Fruit fly (Drosophila melanogaster) whole organism, embryonic: ENCODE data around the gene Cyt-c1L.
A peak's percentile ranks its signal among the peaks of the same experiment; 100 is the strongest.

Source experiments
- BtbVII ChIP-seq: fragments of 200-800 bp; sonication (Bioruptor generic); optimal IDR thresholded peaks from 3 replicates; lab custom pipeline; 2017; ENCODE audit warnings: missing biosample characterization, mild to moderate bottlenecking, missing genetic modification characterization
- CG10654 ChIP-seq: fragments of 200-800 bp; sonication (Bioruptor generic); optimal IDR thresholded peaks from 2 replicates; lab custom pipeline; 2016; ENCODE audit warnings: missing biosample characterization, missing genetic modification characterization
- CG11398 ChIP-seq: fragments of 200-800 bp; sonication (Bioruptor generic); optimal IDR thresholded peaks from 2 replicates; lab custom pipeline; 2016; ENCODE audit warnings: missing biosample characterization, missing genetic modification characterization
- CG11456 ChIP-seq: fragments of 200-800 bp; sonication (Bioruptor generic); IDR thresholded peaks from 3 replicates; pipeline ENCODE4 v1.3.6; 2022; ENCODE audit warnings: missing biosample characterization, missing genetic modification characterization
- CG11723 ChIP-seq: fragments of 200-800 bp; sonication (Bioruptor generic); optimal IDR thresholded peaks from 2 replicates; lab custom pipeline; 2017; ENCODE audit warnings: missing biosample characterization, mild to moderate bottlenecking, missing genetic modification characterization
- CG12104 ChIP-seq: fragments of 200-800 bp; sonication (Bioruptor generic); optimal IDR thresholded peaks from 3 replicates; lab custom pipeline; 2016; ENCODE audit warnings: missing biosample characterization, missing genetic modification characterization
- CG12659 ChIP-seq: fragments of 200-800 bp; sonication (Bioruptor generic); optimal IDR thresholded peaks from 3 replicates; lab custom pipeline; 2017; ENCODE audit warnings: mild to moderate bottlenecking, missing biosample characterization, missing genetic modification reagents, missing genetic modification characterization
- CG13894 ChIP-seq: fragments of 200-800 bp; sonication (Bioruptor generic); optimal IDR thresholded peaks from 3 replicates; lab custom pipeline; 2018; ENCODE audit warnings: missing biosample characterization, mild to moderate bottlenecking, missing genetic modification characterization, moderate library complexity
- CG14965 ChIP-seq: fragments of 200-800 bp; sonication (Bioruptor generic); optimal IDR thresholded peaks from 2 replicates; lab custom pipeline; 2016; ENCODE audit warnings: missing biosample characterization, missing genetic modification characterization, borderline replicate concordance
- CG15073 ChIP-seq: fragments of 200-800 bp; sonication (Bioruptor generic); optimal IDR thresholded peaks from 2 replicates; lab custom pipeline; 2016; ENCODE audit warnings: missing biosample characterization, missing genetic modification characterization
- CG1603 ChIP-seq: fragments of 200-800 bp; sonication (Bioruptor generic); optimal IDR thresholded peaks from 2 replicates; lab custom pipeline; 2019; ENCODE audit warnings: missing biosample characterization, mild to moderate bottlenecking, missing genetic modification characterization, moderate library complexity
- CG1647 ChIP-seq: fragments of 200-800 bp; sonication (Bioruptor generic); optimal IDR thresholded peaks from 3 replicates; lab custom pipeline; 2016; ENCODE audit warnings: missing biosample characterization, missing genetic modification characterization
- CG16815 ChIP-seq: fragments of 200-800 bp; sonication (Bioruptor generic); optimal IDR thresholded peaks from 3 replicates; lab custom pipeline; 2017; ENCODE audit warnings: missing biosample characterization, mild to moderate bottlenecking, missing genetic modification characterization
- CG2129 ChIP-seq: fragments of 200-800 bp; sonication (Bioruptor generic); IDR thresholded peaks from 2 replicates; pipeline ENCODE4 v1.3.6; 2022; ENCODE audit warnings: missing biosample characterization, missing genetic modification characterization; ENCODE audit not compliant: partially characterized antibody
- CG2889 ChIP-seq: fragments of 200-800 bp; sonication (Bioruptor generic); IDR thresholded peaks from 3 replicates; pipeline ENCODE4 v1.3.6; 2022; ENCODE audit warnings: missing biosample characterization, missing genetic modification characterization
- CG32532 ChIP-seq: fragments of 200-800 bp; sonication (Bioruptor generic); IDR thresholded peaks from 2 replicates; pipeline ENCODE4 v1.3.6; 2022; ENCODE audit warnings: missing biosample characterization, missing genetic modification characterization
- CG34224 ChIP-seq: fragments of 200-800 bp; sonication (Bioruptor generic); IDR thresholded peaks from 3 replicates; pipeline ENCODE4 v1.3.6; 2022; ENCODE audit warnings: missing biosample characterization, missing genetic modification characterization; ENCODE audit not compliant: partially characterized antibody
- CG34376 ChIP-seq: fragments of 200-800 bp; sonication (Bioruptor generic); optimal IDR thresholded peaks from 2 replicates; lab custom pipeline; 2018; ENCODE audit warnings: missing biosample characterization, mild to moderate bottlenecking, missing genetic modification characterization
- CG4820 ChIP-seq: fragments of 200-800 bp; sonication (Bioruptor generic); optimal IDR thresholded peaks from 3 replicates; lab custom pipeline; 2016; ENCODE audit warnings: missing biosample characterization, missing genetic modification characterization
- CG5953 ChIP-seq: fragments of 200-800 bp; sonication (Bioruptor generic); IDR thresholded peaks from 2 replicates; pipeline ENCODE4 v1.3.6; 2022; ENCODE audit warnings: missing biosample characterization, missing genetic modification characterization
- CG6175 ChIP-seq: fragments of 200-800 bp; sonication (Bioruptor generic); IDR thresholded peaks from 3 replicates; pipeline ENCODE4 v1.3.6; 2022; ENCODE audit warnings: missing biosample characterization, missing genetic modification characterization
- CG7928 ChIP-seq: fragments of 200-800 bp; sonication (Bioruptor generic); optimal IDR thresholded peaks from 2 replicates; lab custom pipeline; 2017; ENCODE audit warnings: missing biosample characterization, mild to moderate bottlenecking, missing genetic modification characterization
- CG8290 ChIP-seq, 3 experiments: fragments of 200-800 bp; sonication (Bioruptor generic); optimal IDR thresholded peaks; 2 replicates each; lab custom pipeline; 2016 to 2019; ENCODE audit warnings: missing biosample characterization in 3 of 3, missing genetic modification characterization in 3 of 3, mild to moderate bottlenecking in 2 of 3, moderate library complexity in 1 of 3
- CG8478 ChIP-seq: fragments of >200 bp; optimal IDR thresholded peaks from 2 replicates; lab custom pipeline; 2018
- CG9817 ChIP-seq: fragments of 200-800 bp; sonication (Bioruptor generic); optimal IDR thresholded peaks from 2 replicates; lab custom pipeline; 2018; ENCODE audit warnings: missing biosample characterization, mild to moderate bottlenecking, missing genetic modification characterization, moderate library complexity
- Dek ChIP-seq: fragments of 200-800 bp; sonication (Bioruptor generic); optimal IDR thresholded peaks from 3 replicates; lab custom pipeline; 2019; ENCODE audit warnings: missing biosample characterization, mild to moderate bottlenecking, missing genetic modification characterization, moderate library complexity
- Dp ChIP-seq: fragments of 200-800 bp; sonication (Bioruptor generic); optimal IDR thresholded peaks from 2 replicates; lab custom pipeline; 2018; ENCODE audit warnings: missing biosample characterization, mild to moderate bottlenecking, missing genetic modification characterization, moderate library complexity
- Fer3 ChIP-seq: fragments of 200-800 bp; sonication (Bioruptor generic); optimal IDR thresholded peaks from 2 replicates; lab custom pipeline; 2018; ENCODE audit warnings: missing biosample characterization, mild to moderate bottlenecking, missing genetic modification characterization, moderate library complexity
- Hr39 ChIP-seq: fragments of >200 bp; optimal IDR thresholded peaks from 2 replicates; lab custom pipeline; 2017
- Oli ChIP-seq: fragments of 200-800 bp; sonication (Bioruptor generic); optimal IDR thresholded peaks from 2 replicates; lab custom pipeline; 2018; ENCODE audit warnings: missing biosample characterization, mild to moderate bottlenecking, missing genetic modification characterization, moderate library complexity
- Side ChIP-seq: fragments of 200-800 bp; sonication (Bioruptor generic); optimal IDR thresholded peaks from 2 replicates; lab custom pipeline; 2016; ENCODE audit warnings: missing biosample characterization, missing genetic modification characterization
- TFAM ChIP-seq: fragments of 200-800 bp; sonication (Bioruptor generic); optimal IDR thresholded peaks from 2 replicates; lab custom pipeline; 2017; ENCODE audit warnings: missing biosample characterization, missing genetic modification characterization, inconsistent platforms
- Xrp1 ChIP-seq: fragments of 200-800 bp; sonication (Bioruptor generic); IDR thresholded peaks from 2 replicates; pipeline ENCODE4 v1.3.6; 2022; ENCODE audit warnings: missing biosample characterization, missing genetic modification characterization
- ash1 ChIP-seq: fragments of 200-800 bp; sonication (Bioruptor generic); optimal IDR thresholded peaks from 2 replicates; lab custom pipeline; 2018; ENCODE audit warnings: missing biosample characterization, mild to moderate bottlenecking, missing genetic modification characterization
- chif ChIP-seq, 2 experiments: fragments of 200-800 bp; sonication (Bioruptor generic); optimal IDR thresholded peaks; 3 replicates each; lab custom pipeline; 2016; ENCODE audit warnings: missing biosample characterization in 2 of 2, missing genetic modification characterization in 2 of 2
- crol ChIP-seq: fragments of 200-800 bp; sonication (Bioruptor generic); IDR thresholded peaks from 2 replicates; pipeline ENCODE4 v1.3.6; 2022; ENCODE audit warnings: missing biosample characterization, missing genetic modification characterization
- dysf ChIP-seq: fragments of 200-800 bp; sonication (Bioruptor generic); IDR thresholded peaks from 3 replicates; pipeline ENCODE4 v1.3.6; 2022; ENCODE audit warnings: missing biosample characterization, missing genetic modification characterization
- ems ChIP-seq: fragments of 200-800 bp; sonication (Bioruptor generic); optimal IDR thresholded peaks from 3 replicates; lab custom pipeline; 2016; ENCODE audit warnings: missing biosample characterization, missing genetic modification characterization
- exex ChIP-seq: fragments of 200-800 bp; sonication (Bioruptor generic); optimal IDR thresholded peaks from 4 replicates; lab custom pipeline; 2018; ENCODE audit warnings: missing biosample characterization, mild to moderate bottlenecking, missing genetic modification characterization, moderate library complexity
- eyg ChIP-seq: fragments of 200-800 bp; sonication (Bioruptor generic); optimal IDR thresholded peaks from 3 replicates; lab custom pipeline; 2016; ENCODE audit warnings: missing biosample characterization, missing genetic modification characterization
- fd64A ChIP-seq: fragments of 200-800 bp; sonication (Bioruptor generic); optimal IDR thresholded peaks from 3 replicates; lab custom pipeline; 2018; ENCODE audit warnings: missing biosample characterization, mild to moderate bottlenecking, missing genetic modification characterization
- gsb ChIP-seq: fragments of 200-800 bp; sonication (Bioruptor generic); IDR thresholded peaks from 2 replicates; pipeline ENCODE4 v1.3.6; 2022; ENCODE audit warnings: missing biosample characterization, missing genetic modification characterization
- gsb-n ChIP-seq: fragments of 200-800 bp; sonication (Bioruptor generic); optimal IDR thresholded peaks from 3 replicates; lab custom pipeline; 2018; ENCODE audit warnings: missing biosample characterization, mild to moderate bottlenecking, missing genetic modification characterization
- nau ChIP-seq: fragments of 200-800 bp; sonication (Bioruptor generic); optimal IDR thresholded peaks from 3 replicates; lab custom pipeline; 2017; ENCODE audit warnings: missing biosample characterization, mild to moderate bottlenecking, missing genetic modification characterization, missing genetic modification reagents
- oc ChIP-seq: fragments of 200-800 bp; sonication (Bioruptor generic); optimal IDR thresholded peaks from 2 replicates; lab custom pipeline; 2018; ENCODE audit warnings: missing biosample characterization, mild to moderate bottlenecking, missing genetic modification characterization, moderate library complexity
- prd ChIP-seq, 3 experiments: fragments of >200 bp in 2 of 3; fragments of 200-800 bp in 1 of 3; sonication (Bioruptor generic) in 1 of 3; optimal IDR thresholded peaks in 2 of 3; IDR thresholded peaks in 1 of 3; 2 replicates in 2 of 3; 3 replicates in 1 of 3; pipeline versions ENCODE4 v1.3.6 to Lab custom; 2017 to 2022; ENCODE audit warnings: missing biosample characterization in 1 of 3, missing genetic modification characterization in 1 of 3
- sqz ChIP-seq: fragments of 200-800 bp; sonication (Bioruptor generic); optimal IDR thresholded peaks from 3 replicates; lab custom pipeline; 2018; ENCODE audit warnings: missing biosample characterization, mild to moderate bottlenecking, missing genetic modification characterization
- sr ChIP-seq: fragments of 200-800 bp; sonication (Bioruptor generic); IDR thresholded peaks from 3 replicates; pipeline ENCODE4 v1.3.6; 2022; ENCODE audit warnings: missing biosample characterization, missing genetic modification characterization
- vvl ChIP-seq: fragments of 200-800 bp; sonication (Bioruptor generic); IDR thresholded peaks from 2 replicates; pipeline ENCODE4 v1.3.6; 2022; ENCODE audit warnings: missing biosample characterization, missing genetic modification characterization
- zfh1 ChIP-seq: fragments of 200-800 bp; sonication (Bioruptor generic); IDR thresholded peaks from 3 replicates; pipeline ENCODE4 v1.3.6; 2022; ENCODE audit warnings: missing biosample characterization, missing genetic modification characterization

Gene Cyt-c1L

dm6 chr3R:29219948-29220347 lies 16.0 kb upstream of the Cyt-c1L start, which contains the start of gene eEF1gamma (continued):
- TF ChIP-seq eyg (peak; percentile 94), Side (GFP tag; lab: Kevin White, UChicago) (peak; percentile 97), CG9817 (peak; percentile 92), BtbVII (GFP tag; lab: Kevin White, UChicago) (peak; percentile 97), sqz (peak; percentile 97), nau (GFP tag; lab: Kevin White, UChicago) (peak; percentile 97), Hr39 (lab: Kevin White, UChicago) (no peak), gsb (GFP tag; lab: Robert Waterston, UW) (peak; percentile 94), oc (tag; lab: Kevin White, UChicago) (peak; percentile 90), prd (optimal IDR thresholded peaks at IDR 0.05; lab: Kevin White, UChicago) (no peak), prd (GFP tag; IDR thresholded peaks at IDR 0.05; lab: Robert Waterston, UW) (peak; percentile 83), CG4820 (GFP tag; lab: Kevin White, UChicago) (peak; percentile 88), CG13894 (tag; lab: Kevin White, UChicago) (peak; percentile 91), CG11456 (peak; percentile 98), CG12104 (GFP tag; lab: Kevin White, UChicago) (peak; percentile 97), chif (GFP tag; optimal IDR thresholded peaks at IDR 0.05; lab: Kevin White, UChicago) (peak; percentile 90 to 97), CG8290 (GFP tag; optimal IDR thresholded peaks at IDR 0.05; lab: Kevin White, UChicago) (peak; percentile 97), CG8290 (tag; optimal IDR thresholded peaks at IDR 0.05; lab: Kevin White, UChicago) (peak; percentile 97), ash1 (GFP tag; lab: Kevin White, UChicago) (peak; percentile 96), CG2129 (GFP tag; lab: Robert Waterston, UW) (peak; percentile 82), CG1647 (GFP tag; lab: Kevin White, UChicago) (peak; percentile 87), CG34376 (GFP tag; lab: Kevin White, UChicago) (peak; percentile 99), CG15073 (GFP tag; lab: Kevin White, UChicago) (peak; percentile 15), gsb-n (tag; lab: Kevin White, UChicago) (peak; percentile 90), CG6175 (GFP tag; lab: Robert Waterston, UW) (peak; percentile 95), fd64A (GFP tag; lab: Kevin White, UChicago) (peak; percentile 97), CG8478 (lab: Kevin White, UChicago) (no peak), sr (GFP tag; lab: Robert Waterston, UW) (peak; percentile 96), zfh1 (GFP tag; lab: Robert Waterston, UW) (peak; percentile 97), CG5953 (GFP tag; lab: Robert Waterston, UW) (peak; percentile 93), crol (GFP tag; lab: Robert Waterston, UW) (peak; percentile 84), Dp (GFP tag; lab: Kevin White, UChicago) (peak; percentile 52), CG34224 (GFP tag; lab: Robert Waterston, UW) (peak; percentile 91), exex (peak; percentile 80), CG2889 (GFP tag; lab: Robert Waterston, UW) (peak; percentile 80), CG16815 (GFP tag; lab: Kevin White, UChicago) (peak; percentile 84), CG11398 (GFP tag; lab: Kevin White, UChicago) (peak; percentile 97), Xrp1 (GFP tag; lab: Robert Waterston, UW) (peak; percentile 67), vvl (GFP tag; lab: Robert Waterston, UW) (peak; percentile 98), TFAM (GFP tag; lab: Kevin White, UChicago) (peak; percentile 88), CG7928 (GFP tag; lab: Kevin White, UChicago) (peak; percentile 97), CG1603 (tag; lab: Kevin White, UChicago) (peak; percentile 95), CG32532 (GFP tag; lab: Robert Waterston, UW) (peak; percentile 97), ems (GFP tag; lab: Kevin White, UChicago) (peak; percentile 90), CG11723 (GFP tag; lab: Kevin White, UChicago) (peak; percentile 95), CG10654 (GFP tag; lab: Kevin White, UChicago) (peak; percentile 95), CG12659 (peak; percentile 98), Fer3 (tag; lab: Kevin White, UChicago) (peak; percentile 95), Oli (tag; lab: Kevin White, UChicago) (peak; percentile 90), CG14965 (GFP tag; lab: Kevin White, UChicago) (peak; percentile 79), dysf (GFP tag; lab: Robert Waterston, UW) (peak; percentile 93), Dek (tag; lab: Kevin White, UChicago) (peak; percentile 78)
